Fruit fly (Drosophila melanogaster) whole organism, pupa: ENCODE measurements around the gene kri.
A peak's percentile ranks its signal among the peaks of the same experiment; 100 is the strongest.

ENCODE experiments used
- CG10348 ChIP-seq: fragments of 200-800 bp; sonication (Bioruptor generic); IDR thresholded peaks from 2 replicates; pipeline ENCODE4 v1.3.6; 2022; ENCODE audit warnings: missing biosample characterization, missing genetic modification characterization
- CG12605 ChIP-seq: fragments of 200-800 bp; sonication (Bioruptor generic); IDR thresholded peaks from 2 replicates; pipeline ENCODE4 v1.3.6; 2022; ENCODE audit warnings: missing biosample characterization, missing genetic modification characterization
- CG15710 ChIP-seq: fragments of 200-800 bp; sonication (Bioruptor generic); optimal IDR thresholded peaks from 2 replicates; lab custom pipeline; 2018; ENCODE audit warnings: missing biosample characterization, mild to moderate bottlenecking, missing genetic modification characterization, moderate library complexity
- CG17806 ChIP-seq: fragments of 200-800 bp; sonication (Bioruptor generic); optimal IDR thresholded peaks from 2 replicates; lab custom pipeline; 2018; ENCODE audit warnings: missing biosample characterization, mild to moderate bottlenecking, missing genetic modification characterization, moderate library complexity
- CG34367 ChIP-seq: fragments of 200-800 bp; sonication (Bioruptor generic); optimal IDR thresholded peaks from 2 replicates; lab custom pipeline; 2018; ENCODE audit warnings: missing biosample characterization, mild to moderate bottlenecking, missing genetic modification characterization
- CG4496 ChIP-seq: fragments of 200-800 bp; sonication (Bioruptor generic); IDR thresholded peaks from 3 replicates; pipeline ENCODE4 v1.3.6; 2022; ENCODE audit warnings: missing biosample characterization, missing genetic modification characterization
- CG8159 ChIP-seq: fragments of 200-800 bp; sonication (Bioruptor generic); optimal IDR thresholded peaks from 3 replicates; lab custom pipeline; 2018; ENCODE audit warnings: missing biosample characterization, mild to moderate bottlenecking, missing genetic modification characterization, moderate library complexity
- CG8301 ChIP-seq: fragments of 200-800 bp; sonication (Bioruptor generic); optimal IDR thresholded peaks from 2 replicates; lab custom pipeline; 2018; ENCODE audit warnings: missing biosample characterization, mild to moderate bottlenecking, missing genetic modification characterization
- D1 ChIP-seq: fragments of 200-800 bp; sonication (Bioruptor generic); optimal IDR thresholded peaks from 2 replicates; lab custom pipeline; 2018; ENCODE audit warnings: missing biosample characterization, mild to moderate bottlenecking, missing genetic modification characterization, moderate library complexity
- EcR ChIP-seq: fragments of 200-800 bp; sonication (Bioruptor generic); optimal IDR thresholded peaks from 3 replicates; lab custom pipeline; 2019; ENCODE audit warnings: missing biosample characterization, missing genetic modification characterization, mild to moderate bottlenecking, moderate library complexity, missing genetic modification reagents
- Snoo ChIP-seq: fragments of 200-800 bp; sonication (Bioruptor generic); optimal IDR thresholded peaks from 3 replicates; lab custom pipeline; 2017; ENCODE audit warnings: missing biosample characterization, mild to moderate bottlenecking, missing genetic modification characterization, inconsistent platforms
- fd96Ca ChIP-seq: fragments of 200-800 bp; sonication (Bioruptor generic); IDR thresholded peaks from 3 replicates; pipeline ENCODE4 v1.3.6; 2022; ENCODE audit warnings: missing biosample characterization, missing genetic modification characterization
- gl ChIP-seq: fragments of 200-800 bp; sonication (Bioruptor generic); optimal IDR thresholded peaks from 2 replicates; lab custom pipeline; 2018; ENCODE audit warnings: missing biosample characterization, mild to moderate bottlenecking, missing genetic modification characterization
- rn ChIP-seq: fragments of 200-800 bp; sonication (Bioruptor generic); IDR thresholded peaks from 2 replicates; pipeline ENCODE4 v1.3.6; 2022; ENCODE audit warnings: missing biosample characterization, missing genetic modification characterization

- TF ChIP-seq CG8159 (tag; lab: Kevin White, UChicago) (peak; percentile 68), CG4496 (GFP tag; lab: Robert Waterston, UW) (peak; percentile 98), CG34367 (tag; lab: Kevin White, UChicago) (peak; percentile 79), CG8301 (tag; lab: Kevin White, UChicago) (peak; percentile 93), fd96Ca (peak; percentile 98), Snoo (tag; lab: Kevin White, UChicago) (peak; percentile 41), CG17806 (peak; percentile 77), CG12605 (peak; percentile 91), CG15710 (tag; lab: Kevin White, UChicago) (peak; percentile 73), CG10348 (GFP tag; lab: Robert Waterston, UW) (no peak), gl (peak; percentile 52), EcR (GFP tag; lab: Kevin White, UChicago) (no peak), D1 (tag; lab: Kevin White, UChicago) (no peak), rn (GFP tag; lab: Robert Waterston, UW) (peak; percentile 93)
These were observed 23.5 kb downstream of the kri start for dm6 chr3L:5834245-5834644.
